Worm (Caenorhabditis elegans) whole organism, L4 larva: ENCODE results near the gene F07C3.2.

Experiments used
- daf-16 ChIP-seq, 3 experiments: sonication (generic microtip); optimal IDR thresholded peaks; 2 replicates each; lab custom pipeline; 2016 to 2017; ENCODE audit warnings: missing genetic modification characterization in 3 of 3, missing genetic modification reagents in 3 of 3, mild to moderate bottlenecking in 2 of 3, missing compliant biosample characterization in 2 of 3, missing biosample characterization in 1 of 3, moderate library complexity in 1 of 3
- mes-2 ChIP-seq: sonication (generic microtip); optimal IDR thresholded peaks from 2 replicates; lab custom pipeline; 2016; ENCODE audit warnings: missing genotype, mild to moderate bottlenecking, missing genetic modification characterization, missing compliant biosample characterization; ENCODE audit not compliant: poor library complexity, severe bottlenecking
- nhr-237 ChIP-seq: sonication (generic microtip); optimal IDR thresholded peaks from 2 replicates; lab custom pipeline; 2017; ENCODE audit warnings: missing biosample characterization, missing genetic modification characterization
- nhr-25 ChIP-seq: sonication (generic microtip); optimal IDR thresholded peaks from 2 replicates; lab custom pipeline; 2017; ENCODE audit warnings: missing genetic modification characterization, mild to moderate bottlenecking, missing compliant biosample characterization, antibody characterized with exemption, moderate library complexity, borderline replicate concordance; ENCODE audit not compliant: insufficient read depth
- snpc-4 ChIP-seq: fragments of 150-350 bp; optimal IDR thresholded peaks from 2 replicates; lab custom pipeline; 2014; ENCODE audit warnings: missing biosample characterization, missing genetic modification characterization

- no peak for TF ChIP-seq daf-16 (GFP tag; optimal IDR thresholded peaks at IDR 0.05; lab: Kevin White, UChicago)
- TF ChIP-seq daf-16 (tag; optimal IDR thresholded peaks at IDR 0.05; lab: Kevin White, UChicago): no peak
- no peak for TF ChIP-seq snpc-4
- TF ChIP-seq nhr-25 (tag; lab: Kevin White, UChicago): no peak
- TF ChIP-seq nhr-237 (tag; lab: Kevin White, UChicago): no peak
- TF ChIP-seq mes-2 (tag; lab: Kevin White, UChicago): no peak
Measured at ce11 chrV:9232296-9232695, 6.4 kb downstream of the F07C3.2 start, which contains the start of gene F07C3.3.
